Fruit fly (Drosophila melanogaster): ENCODE measurements around the gene CG2747.

The CG2747 gene

DNA sequence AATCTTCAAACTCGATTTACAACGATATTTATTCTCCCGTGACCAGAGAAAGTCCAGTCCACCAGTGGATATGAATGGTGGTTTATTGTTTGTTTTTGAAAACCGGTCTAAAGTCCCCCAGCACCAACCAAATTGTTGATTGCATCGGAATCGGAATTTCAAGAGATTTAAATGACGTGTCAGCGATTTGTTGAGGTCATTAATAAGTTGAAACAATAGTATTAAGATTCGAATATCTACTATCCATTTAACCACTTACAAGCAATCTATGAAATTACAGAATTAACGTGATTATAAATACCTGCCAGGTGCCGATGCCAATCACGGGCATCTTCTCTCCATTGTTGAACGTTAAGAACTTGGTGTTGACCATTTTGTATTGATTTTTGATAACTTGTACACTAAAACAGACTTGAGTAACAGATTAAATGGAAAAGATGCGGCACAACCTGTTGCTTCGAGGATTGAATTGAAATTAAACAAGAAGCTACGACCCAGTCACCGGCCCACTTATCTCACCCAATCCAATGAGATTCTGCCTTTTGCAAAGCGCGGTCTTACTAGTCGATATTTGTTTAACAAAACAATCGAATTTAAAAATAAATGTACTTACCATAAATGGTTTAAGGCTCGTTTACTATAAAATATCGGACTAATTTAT, 22.9 kb downstream of the CG2747 start, which contains the start of gene CG2767:
CG2767 (minus strand) TSS at position 516 of the 661 bp plus-strand sequence.
- no peak for TF ChIP-seq CTCF (optimal IDR thresholded peaks at IDR 0.05)
- no peak for TF ChIP-seq CG8478 (optimal IDR thresholded peaks at IDR 0.05)

dm6 chr3R:8001074-8001669, 29.4 kb downstream of the CG2747 start, which contains the start of the genes Kmn2 and CG2698:
Kmn2 (minus strand) TSS chr3R:8001309.
CG2698 (plus strand) TSS chr3R:8001562.
- no peak for TF ChIP-seq CG8478 (optimal IDR thresholded peaks at IDR 0.05)
- TF ChIP-seq CTCF (optimal IDR thresholded peaks at IDR 0.05), result no peak

DNA sequence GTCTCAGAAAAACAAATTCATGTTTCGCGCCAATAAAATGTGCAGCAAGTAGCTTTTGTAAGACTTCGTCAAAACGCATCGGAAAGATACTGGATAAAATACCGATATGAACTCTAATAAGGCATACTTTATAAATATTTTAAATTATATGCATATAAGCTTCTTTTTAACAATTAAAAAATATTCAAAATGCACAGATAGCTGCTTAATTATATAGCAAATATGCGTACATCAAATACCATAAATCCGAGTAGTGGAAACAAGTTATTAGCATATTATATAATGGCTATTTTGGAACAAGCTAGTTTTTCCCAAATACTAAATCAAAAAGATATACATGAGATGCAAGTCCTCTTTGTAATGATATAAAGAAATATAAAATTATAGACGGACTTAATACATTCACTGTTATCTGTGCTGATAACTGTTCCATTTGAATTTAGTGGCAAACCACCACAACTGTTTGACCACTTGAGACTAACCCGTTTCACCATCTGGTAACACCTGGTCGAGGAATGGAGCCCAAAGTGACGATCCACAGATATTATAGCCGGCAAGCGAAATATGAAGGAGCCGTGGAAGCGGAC, 31.0 kb downstream of the CG2747 start, which contains the start of gene PIG-H:
PIG-H (plus strand) TSS at position 303 of the 587 bp plus-strand sequence.
- TF ChIP-seq CG8478 (optimal IDR thresholded peaks at IDR 0.05) (no peak), CTCF (optimal IDR thresholded peaks at IDR 0.05) (no peak)

dm6 chr3R:7998778-7999177, 31.8 kb downstream of the CG2747 start:
- no peak for TF ChIP-seq CG8478 (optimal IDR thresholded peaks at IDR 0.05)
- no peak for TF ChIP-seq CTCF (optimal IDR thresholded peaks at IDR 0.05)

- TF ChIP-seq CG8478 (optimal IDR thresholded peaks at IDR 0.05) (no peak), CTCF (optimal IDR thresholded peaks at IDR 0.05) (no peak)
Observed at dm6 chr3R:7995722-7996121, 34.9 kb downstream of the CG2747 start, which contains the start of gene Elovl7. Elovl7 (minus strand) TSS chr3R:7995852.

- TF ChIP-seq CTCF (optimal IDR thresholded peaks at IDR 0.05), result no peak
- TF ChIP-seq CG8478 (optimal IDR thresholded peaks at IDR 0.05), result no peak
Observed at dm6 chr3R:7994629-7995028, 36.0 kb downstream of the CG2747 start.

DNA sequence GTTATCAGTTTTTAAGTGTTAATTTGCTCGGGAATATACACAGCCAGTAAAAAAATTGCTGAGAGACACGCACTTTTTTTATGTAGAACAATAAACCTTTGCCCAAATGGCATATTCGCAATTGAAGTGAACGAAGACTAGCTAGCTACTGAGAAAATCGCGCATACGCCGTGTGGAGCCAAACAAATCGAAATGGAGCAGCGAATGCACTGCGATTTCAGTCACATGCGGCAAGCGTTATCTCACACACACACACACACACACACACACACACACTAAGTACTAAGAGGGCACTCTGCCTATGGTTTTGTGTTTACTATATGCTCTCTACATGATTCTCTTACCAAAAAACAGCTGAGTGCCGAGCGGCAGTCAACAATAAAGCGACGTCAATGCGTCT, 37.1 kb downstream of the CG2747 start:
- TF ChIP-seq CG8478 (optimal IDR thresholded peaks at IDR 0.05), result no peak
- TF ChIP-seq CTCF (optimal IDR thresholded peaks at IDR 0.05), result no peak

DNA sequence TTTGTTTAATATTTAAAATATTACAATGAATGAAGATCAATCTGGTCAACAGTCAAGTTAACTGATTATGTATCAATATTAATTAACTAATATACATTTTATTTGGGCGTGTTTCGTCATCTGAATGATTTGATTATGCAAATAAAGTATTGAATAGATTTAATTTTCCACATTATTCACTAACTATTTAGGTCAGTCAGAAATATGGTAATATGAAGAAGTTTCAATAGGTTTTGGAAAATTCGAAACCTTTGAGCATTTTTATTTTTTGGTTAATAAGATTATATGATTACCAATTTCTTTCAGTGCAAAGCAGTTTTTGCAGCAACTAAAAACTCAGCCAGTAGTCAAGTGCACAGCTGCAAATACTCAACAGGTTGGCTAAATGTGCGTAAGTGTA, 38.5 kb downstream of the CG2747 start:
- TF ChIP-seq CG8478 (optimal IDR thresholded peaks at IDR 0.05) (no peak), CTCF (optimal IDR thresholded peaks at IDR 0.05) (no peak)

- TF ChIP-seq CTCF (optimal IDR thresholded peaks at IDR 0.05) (no peak), CG8478 (optimal IDR thresholded peaks at IDR 0.05) (no peak)
Observed at dm6 chr3R:7991446-7991845, 39.1 kb downstream of the CG2747 start.

DNA sequence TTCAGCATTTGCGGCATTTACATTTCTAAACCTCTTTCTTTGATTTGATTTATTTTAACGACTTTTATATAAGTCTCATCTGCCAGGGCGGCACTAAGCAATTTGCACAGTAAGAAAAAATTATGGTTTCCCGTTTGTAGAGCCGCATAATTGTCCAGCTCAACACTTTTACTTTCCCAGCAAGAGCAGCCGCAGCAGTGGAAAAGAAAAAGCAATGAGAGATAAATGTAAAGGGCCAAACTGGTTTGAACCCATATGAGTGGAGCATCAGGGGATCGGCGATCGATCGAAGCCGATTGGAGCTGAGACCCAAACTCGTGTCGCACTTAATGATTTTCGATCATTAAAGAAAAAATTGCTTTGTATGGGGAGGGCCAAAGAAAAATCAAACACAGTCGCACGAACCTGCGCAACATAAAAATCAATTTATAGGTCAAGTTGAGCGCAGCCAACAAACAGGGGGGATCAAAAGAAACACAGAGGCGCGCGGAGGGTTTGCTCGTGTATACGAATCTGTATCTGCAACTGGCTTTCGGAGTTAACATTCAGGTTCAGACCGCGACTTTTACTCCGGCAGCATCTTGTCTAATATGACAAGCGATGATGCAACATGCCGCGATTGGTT, 39.7 kb downstream of the CG2747 start:
- TF ChIP-seq CTCF (optimal IDR thresholded peaks at IDR 0.05), result no peak
- TF ChIP-seq CG8478 (optimal IDR thresholded peaks at IDR 0.05), result no peak

DNA sequence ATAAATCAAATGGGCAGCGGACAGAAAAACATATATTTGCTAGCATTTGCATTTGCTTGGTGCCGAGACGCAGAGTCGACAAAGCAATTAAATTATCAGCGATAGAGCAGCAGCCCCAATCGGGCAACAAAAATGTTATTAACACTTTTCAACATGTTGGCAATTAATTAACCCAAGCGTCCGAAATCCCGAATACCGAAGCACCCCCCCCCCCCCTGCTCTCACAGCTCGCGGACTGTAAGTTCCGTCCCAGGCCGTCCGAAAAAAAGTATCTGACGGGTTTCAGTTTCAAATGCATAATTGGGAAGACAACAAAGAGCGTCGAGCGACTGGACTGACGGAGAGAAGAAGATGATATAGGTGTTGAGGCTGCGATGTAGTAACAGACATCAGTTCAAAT, 40.3 kb downstream of the CG2747 start:
- TF ChIP-seq CG8478 (optimal IDR thresholded peaks at IDR 0.05), result no peak
- TF ChIP-seq CTCF (optimal IDR thresholded peaks at IDR 0.05), result no peak

- TF ChIP-seq CTCF (optimal IDR thresholded peaks at IDR 0.05) (peak; percentile 80 to 92), CG8478 (optimal IDR thresholded peaks at IDR 0.05) (no peak)
Observed at dm6 chr3R:7981396-7981795, 49.2 kb downstream of the CG2747 start.

DNA sequence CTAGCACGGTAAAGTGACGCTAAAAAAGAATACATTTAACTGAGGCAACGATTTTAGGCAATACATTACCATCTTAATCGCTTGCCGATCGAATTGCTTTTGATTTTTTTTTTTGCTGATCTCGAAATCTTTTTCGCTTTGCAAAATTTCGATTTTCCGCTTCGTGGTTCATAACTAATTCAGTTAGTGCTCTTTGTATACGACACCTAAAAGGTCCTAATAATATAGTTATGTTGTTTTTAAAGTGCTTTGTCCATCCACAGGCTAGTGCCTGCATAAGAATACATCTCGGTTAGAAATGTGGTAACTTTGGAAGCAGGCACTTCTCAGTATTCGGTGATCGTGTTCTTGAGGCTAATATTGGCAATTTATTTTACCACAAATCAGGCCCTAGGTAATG, 50.4 kb downstream of the CG2747 start, which contains the start of gene Sfp84E:
Sfp84E (minus strand) TSS at position 101 of the 400 bp plus-strand sequence.
- TF ChIP-seq CG8478 (optimal IDR thresholded peaks at IDR 0.05), result no peak
- no peak for TF ChIP-seq CTCF (optimal IDR thresholded peaks at IDR 0.05)

- TF ChIP-seq CTCF (optimal IDR thresholded peaks at IDR 0.05) (no peak), CG8478 (optimal IDR thresholded peaks at IDR 0.05) (no peak)
Observed at dm6 chr3R:7978379-7979009, 52.1 kb downstream of the CG2747 start, which contains the start of the genes CD98hc and Os-C. CD98hc (minus strand) TSS chr3R:7978428. Os-C (plus strand) TSS chr3R:7978959.
